Worm (Caenorhabditis elegans) whole organism, young adult: Measurements from ENCODE around the gene cnc-10.

Source experiments
- B0336.3 ChIP-seq: fragments of 200-800 bp; sonication (Bioruptor generic); IDR thresholded peaks from 2 replicates; pipeline ENCODE4 v1.3.6; 2022; ENCODE audit warnings: missing genetic modification characterization, missing compliant biosample characterization
- C06A6.2 ChIP-seq: fragments of 200-800 bp; sonication (Bioruptor generic); conservative IDR thresholded peaks from 2 replicates; pipeline ENCODE4 v1.3.6; 2022; ENCODE audit warnings: missing genetic modification characterization, missing compliant biosample characterization
- C17E4.6 ChIP-seq: fragments of 200-800 bp; sonication (Bioruptor generic); IDR thresholded peaks from 2 replicates; pipeline ENCODE4 v1.3.6; 2022; ENCODE audit warnings: missing genetic modification reagents, missing genetic modification characterization, missing compliant biosample characterization
- D2030.7 ChIP-seq: fragments of 200-800 bp; sonication (Bioruptor generic); IDR thresholded peaks from 2 replicates; pipeline ENCODE4 v1.3.6; 2022; ENCODE audit warnings: missing genetic modification reagents, missing genetic modification characterization, missing compliant biosample characterization
- F22D6.2 ChIP-seq: sonication (generic microtip); optimal IDR thresholded peaks from 2 replicates; lab custom pipeline; 2016; ENCODE audit warnings: mild to moderate bottlenecking, missing genetic modification characterization, missing compliant biosample characterization
- F37B4.10 ChIP-seq: fragments of 200-800 bp; sonication (Bioruptor generic); IDR thresholded peaks from 2 replicates; pipeline ENCODE4 v1.3.6; 2022; ENCODE audit warnings: missing genetic modification characterization, missing compliant biosample characterization
- F52B5.7 ChIP-seq: sonication (generic microtip); optimal IDR thresholded peaks from 2 replicates; lab custom pipeline; 2016; ENCODE audit warnings: mild to moderate bottlenecking, missing genetic modification characterization, missing compliant biosample characterization
- F57A8.1 ChIP-seq: fragments of 200-800 bp; sonication (Bioruptor generic); optimal IDR thresholded peaks from 2 replicates; lab custom pipeline; 2018; ENCODE audit warnings: mild to moderate bottlenecking, missing genetic modification characterization, moderate library complexity, missing compliant biosample characterization
- Y53G8AR.9 ChIP-seq: fragments of 200-800 bp; sonication (Bioruptor generic); conservative IDR thresholded peaks from 2 replicates; pipeline ENCODE4 v1.3.6; 2022; ENCODE audit warnings: missing genetic modification reagents, missing genetic modification characterization, missing compliant biosample characterization
- Y67H2A.10 ChIP-seq: fragments of 200-800 bp; sonication (Bioruptor generic); conservative IDR thresholded peaks from 2 replicates; pipeline ENCODE4 v1.3.6; 2022; ENCODE audit warnings: missing genetic modification reagents, missing genetic modification characterization, missing compliant biosample characterization
- Y95B8A.8 ChIP-seq: fragments of 200-800 bp; sonication (Bioruptor generic); IDR thresholded peaks from 2 replicates; pipeline ENCODE4 v1.3.6; 2022; ENCODE audit warnings: missing genetic modification reagents, missing genetic modification characterization, missing compliant biosample characterization
- ZK185.1 ChIP-seq: sonication (generic microtip); optimal IDR thresholded peaks from 2 replicates; lab custom pipeline; 2016; ENCODE audit warnings: mild to moderate bottlenecking, missing genetic modification characterization, missing compliant biosample characterization; ENCODE audit not compliant: poor library complexity, severe bottlenecking
- akir-1 ChIP-seq: fragments of 200-800 bp; sonication (Bioruptor generic); optimal IDR thresholded peaks from 2 replicates; lab custom pipeline; 2018; ENCODE audit warnings: mild to moderate bottlenecking, missing genetic modification characterization, moderate library complexity, missing compliant biosample characterization
- ceh-27 ChIP-seq: fragments of 200-800 bp; sonication (Bioruptor generic); optimal IDR thresholded peaks from 2 replicates; lab custom pipeline; 2018; ENCODE audit warnings: mild to moderate bottlenecking, missing genetic modification characterization, moderate library complexity, missing compliant biosample characterization
- ceh-91 ChIP-seq: fragments of 200-800 bp; sonication (Bioruptor generic); IDR thresholded peaks from 2 replicates; pipeline ENCODE4 v1.3.6; 2022; ENCODE audit warnings: missing genetic modification reagents, missing genetic modification characterization, missing compliant biosample characterization
- dpff-1 ChIP-seq: sonication (generic microtip); optimal IDR thresholded peaks from 2 replicates; lab custom pipeline; 2017; ENCODE audit warnings: mild to moderate bottlenecking, missing genetic modification characterization, missing compliant biosample characterization
- dpl-1 ChIP-seq: fragments of 150-350 bp; optimal IDR thresholded peaks from 2 replicates; lab custom pipeline; 2014; ENCODE audit warnings: missing biosample characterization, missing genetic modification reagents, missing genetic modification characterization
- egl-18 ChIP-seq: fragments of 200-800 bp; sonication (Bioruptor generic); IDR thresholded peaks from 2 replicates; pipeline ENCODE4 v1.3.6; 2022; ENCODE audit warnings: missing genetic modification reagents, missing genetic modification characterization, missing compliant biosample characterization
- egrh-3 ChIP-seq: fragments of 200-800 bp; sonication (Bioruptor generic); IDR thresholded peaks from 2 replicates; pipeline ENCODE4 v1.3.6; 2022; ENCODE audit warnings: missing genetic modification reagents, missing genetic modification characterization, missing compliant biosample characterization
- fkh-3 ChIP-seq: sonication (generic microtip); optimal IDR thresholded peaks from 2 replicates; lab custom pipeline; 2016; ENCODE audit warnings: mild to moderate bottlenecking, missing genetic modification characterization, missing compliant biosample characterization
- gei-17 ChIP-seq: fragments of 200-800 bp; sonication (Bioruptor generic); optimal IDR thresholded peaks from 2 replicates; lab custom pipeline; 2018; ENCODE audit warnings: mild to moderate bottlenecking, missing genetic modification characterization, missing compliant biosample characterization
- hlh-12 ChIP-seq: sonication (generic microtip); optimal IDR thresholded peaks from 2 replicates; lab custom pipeline; 2016; ENCODE audit warnings: missing genetic modification characterization, missing compliant biosample characterization
- hmg-1.2 ChIP-seq: fragments of 200-800 bp; sonication (Bioruptor generic); IDR thresholded peaks from 2 replicates; pipeline ENCODE4 v1.3.6; 2022; ENCODE audit warnings: missing genetic modification reagents, missing genetic modification characterization, missing compliant biosample characterization
- lin-40 ChIP-seq: sonication (generic microtip); optimal IDR thresholded peaks from 2 replicates; lab custom pipeline; 2016; ENCODE audit warnings: missing genetic modification characterization, mild to moderate bottlenecking, missing compliant biosample characterization, missing genotype, missing genetic modification reagents
- lin-54 ChIP-seq: fragments of 200-800 bp; sonication (Bioruptor generic); optimal IDR thresholded peaks from 2 replicates; lab custom pipeline; 2018; ENCODE audit warnings: mild to moderate bottlenecking, missing genetic modification characterization, missing compliant biosample characterization
- lsl-1 ChIP-seq: fragments of 200-800 bp; sonication (Bioruptor generic); optimal IDR thresholded peaks from 2 replicates; lab custom pipeline; 2018; ENCODE audit warnings: mild to moderate bottlenecking, missing genetic modification characterization, moderate library complexity, missing compliant biosample characterization
- madf-6 ChIP-seq: fragments of 200-800 bp; sonication (Bioruptor generic); IDR thresholded peaks from 2 replicates; pipeline ENCODE4 v1.3.6; 2022; ENCODE audit warnings: missing genetic modification reagents, missing genetic modification characterization, missing compliant biosample characterization
- nfya-1 ChIP-seq: sonication (generic microtip); optimal IDR thresholded peaks from 2 replicates; lab custom pipeline; 2017; ENCODE audit warnings: antibody characterized with exemption, missing compliant biosample characterization, missing genetic modification characterization, borderline replicate concordance; ENCODE audit not compliant: insufficient read depth
- nhr-120 ChIP-seq: fragments of 200-800 bp; sonication (Bioruptor generic); IDR thresholded peaks from 2 replicates; pipeline ENCODE4 v1.3.6; 2022; ENCODE audit warnings: missing genetic modification characterization, missing compliant biosample characterization
- nhr-179 ChIP-seq: sonication (generic microtip); optimal IDR thresholded peaks from 2 replicates; lab custom pipeline; 2016; ENCODE audit warnings: mild to moderate bottlenecking, missing genetic modification characterization, missing compliant biosample characterization
- rec-8 ChIP-seq, 2 experiments: sonication (generic microtip); optimal IDR thresholded peaks; 2 replicates each; lab custom pipeline; 2016; ENCODE audit warnings: mild to moderate bottlenecking in 2 of 2, missing genetic modification characterization in 2 of 2, missing genetic modification reagents in 2 of 2, missing genotype in 2 of 2, missing biosample characterization in 1 of 2, missing compliant biosample characterization in 1 of 2, moderate library complexity in 1 of 2
- rpc-1 ChIP-seq, 2 experiments: fragments of 150-350 bp in 1 of 2; sonication (generic microtip) in 1 of 2; optimal IDR thresholded peaks; 2 replicates each; lab custom pipeline; 2014 to 2018; ENCODE audit warnings: missing biosample characterization in 1 of 2, missing genetic modification characterization in 1 of 2, missing genetic modification reagents in 1 of 2, missing genotype in 1 of 2
- sdz-38 ChIP-seq: sonication (generic microtip); optimal IDR thresholded peaks from 2 replicates; lab custom pipeline; 2016; ENCODE audit warnings: missing genotype, missing genetic modification characterization, missing compliant biosample characterization
- tbx-9 ChIP-seq: sonication (generic microtip); optimal IDR thresholded peaks from 2 replicates; lab custom pipeline; 2016; ENCODE audit warnings: borderline replicate concordance, missing genetic modification characterization, inconsistent platforms, missing compliant biosample characterization
- ztf-18 ChIP-seq: sonication (generic microtip); optimal IDR thresholded peaks from 2 replicates; lab custom pipeline; 2016; ENCODE audit warnings: missing genotype, mild to moderate bottlenecking, missing genetic modification characterization, missing compliant biosample characterization
- ztf-26 ChIP-seq: sonication (generic microtip); optimal IDR thresholded peaks from 2 replicates; lab custom pipeline; 2017; ENCODE audit warnings: missing genetic modification characterization, missing compliant biosample characterization
- ztf-28 ChIP-seq: fragments of 200-800 bp; sonication (Bioruptor generic); IDR thresholded peaks from 2 replicates; pipeline ENCODE4 v1.3.6; 2022; ENCODE audit warnings: missing genetic modification reagents, missing genetic modification characterization, missing compliant biosample characterization
- ztf-3 ChIP-seq: fragments of 200-800 bp; sonication (Bioruptor generic); optimal IDR thresholded peaks from 2 replicates; lab custom pipeline; 2018; ENCODE audit warnings: mild to moderate bottlenecking, missing genetic modification characterization, missing compliant biosample characterization

Gene cnc-10

ce11 chrV:11148971-11149370, 34.1 kb upstream of the cnc-10 start:
- TF ChIP-seq C17E4.6 (GFP tag; lab: Robert Waterston, UW) (no peak), ztf-28 (GFP tag; lab: Robert Waterston, UW) (no peak), egrh-3 (GFP tag; lab: Robert Waterston, UW) (no peak), hmg-1.2 (no peak), F22D6.2 (tag; lab: Kevin White, UChicago) (no peak), F52B5.7 (no peak), nfya-1 (no peak), egl-18 (GFP tag; lab: Robert Waterston, UW) (no peak), Y67H2A.10 (GFP tag; lab: Robert Waterston, UW) (no peak)

ce11 chrV:11149405-11149804, 33.6 kb upstream of the cnc-10 start, which contains the start of gene T19C4.1:
TSS of gene T19C4.1 (plus strand) at chrV:11149705.
- TF ChIP-seq gei-17 (GFP tag; lab: Kevin White, UChicago) (no peak), dpl-1 (GFP tag; lab: Kevin White, UChicago) (no peak), lin-54 (no peak), ztf-26 (no peak), nhr-179 (tag; lab: Kevin White, UChicago) (no peak), rpc-1 (optimal IDR thresholded peaks at IDR 0.05; lab: Kevin White, UChicago) (no peak), rpc-1 (tag; optimal IDR thresholded peaks at IDR 0.05; lab: Kevin White, UChicago) (no peak)

- TF ChIP-seq tbx-9 (tag; lab: Kevin White, UChicago): no peak
- TF ChIP-seq B0336.3: no peak
- no peak for TF ChIP-seq rec-8 (tag; optimal IDR thresholded peaks at IDR 0.05; lab: Kevin White, UChicago)
- no peak for TF ChIP-seq F57A8.1 (GFP tag; lab: Kevin White, UChicago)
- no peak for TF ChIP-seq Y53G8AR.9 (GFP tag; lab: Robert Waterston, UW)
- TF ChIP-seq ceh-27: no peak
- no peak for TF ChIP-seq Y95B8A.8
- no peak for TF ChIP-seq egrh-3 (GFP tag; lab: Robert Waterston, UW)
- no peak for TF ChIP-seq lsl-1 (GFP tag; lab: Kevin White, UChicago)
- no peak for TF ChIP-seq F37B4.10 (GFP tag; lab: Robert Waterston, UW)
- no peak for TF ChIP-seq dpff-1 (tag; lab: Kevin White, UChicago)
- no peak for TF ChIP-seq lin-40
- TF ChIP-seq D2030.7: no peak
- TF ChIP-seq fkh-3: no peak
- no peak for TF ChIP-seq ceh-91 (GFP tag; lab: Robert Waterston, UW)
- TF ChIP-seq ZK185.1: no peak
- TF ChIP-seq Y67H2A.10 (GFP tag; lab: Robert Waterston, UW): no peak
- TF ChIP-seq sdz-38 (tag; lab: Kevin White, UChicago): no peak
- TF ChIP-seq ztf-18 (tag; lab: Kevin White, UChicago): no peak
These were observed 30.7 kb upstream of the cnc-10 start, which contains the start of gene srg-39 for ce11 chrV:11152333-11152732. TSS of gene srg-39 (minus strand) at chrV:11152433.

- no peak for TF ChIP-seq akir-1
- TF ChIP-seq nhr-120 (GFP tag; lab: Robert Waterston, UW): no peak
- TF ChIP-seq ceh-27: no peak
- no peak for TF ChIP-seq madf-6 (GFP tag; lab: Robert Waterston, UW)
- TF ChIP-seq rec-8 (tag; optimal IDR thresholded peaks at IDR 0.05; lab: Kevin White, UChicago): no peak
- TF ChIP-seq F57A8.1 (GFP tag; lab: Kevin White, UChicago): no peak
- TF ChIP-seq C06A6.2 (GFP tag; lab: Robert Waterston, UW): no peak
- TF ChIP-seq hlh-12 (tag; lab: Kevin White, UChicago): no peak
- TF ChIP-seq ztf-3 (GFP tag; lab: Kevin White, UChicago): no peak
These were observed 27.5 kb upstream of the cnc-10 start, which contains the start of gene srg-38 for ce11 chrV:11155553-11155952. TSS of gene srg-38 (minus strand) at chrV:11155653.
